Fruit fly (Drosophila melanogaster) whole organism, pupa: ENCODE measurements around the gene Sptr.

ENCODE experiments used
- CG10348 ChIP-seq: fragments of 200-800 bp; sonication (Bioruptor generic); IDR thresholded peaks from 2 replicates; pipeline ENCODE4 v1.3.6; 2022; ENCODE audit warnings: missing biosample characterization, missing genetic modification characterization
- CG13204 ChIP-seq: fragments of 200-800 bp; sonication (Bioruptor generic); optimal IDR thresholded peaks from 2 replicates; lab custom pipeline; 2018; ENCODE audit warnings: missing biosample characterization, mild to moderate bottlenecking, missing genetic modification characterization, moderate library complexity
- CG14655 ChIP-seq: fragments of 200-800 bp; sonication (Bioruptor generic); optimal IDR thresholded peaks from 3 replicates; lab custom pipeline; 2017; ENCODE audit warnings: mild to moderate bottlenecking, missing biosample characterization, missing genetic modification reagents, missing genetic modification characterization
- CG15710 ChIP-seq: fragments of 200-800 bp; sonication (Bioruptor generic); optimal IDR thresholded peaks from 2 replicates; lab custom pipeline; 2018; ENCODE audit warnings: missing biosample characterization, mild to moderate bottlenecking, missing genetic modification characterization, moderate library complexity
- CG34367 ChIP-seq: fragments of 200-800 bp; sonication (Bioruptor generic); optimal IDR thresholded peaks from 2 replicates; lab custom pipeline; 2018; ENCODE audit warnings: missing biosample characterization, mild to moderate bottlenecking, missing genetic modification characterization
- CG4496 ChIP-seq: fragments of 200-800 bp; sonication (Bioruptor generic); IDR thresholded peaks from 3 replicates; pipeline ENCODE4 v1.3.6; 2022; ENCODE audit warnings: missing biosample characterization, missing genetic modification characterization
- CG8301 ChIP-seq: fragments of 200-800 bp; sonication (Bioruptor generic); optimal IDR thresholded peaks from 2 replicates; lab custom pipeline; 2018; ENCODE audit warnings: missing biosample characterization, mild to moderate bottlenecking, missing genetic modification characterization
- CG9948 ChIP-seq: fragments of 200-800 bp; sonication (Bioruptor generic); optimal IDR thresholded peaks from 2 replicates; lab custom pipeline; 2018; ENCODE audit warnings: missing biosample characterization, mild to moderate bottlenecking, missing genetic modification characterization, moderate library complexity
- D1 ChIP-seq: fragments of 200-800 bp; sonication (Bioruptor generic); optimal IDR thresholded peaks from 2 replicates; lab custom pipeline; 2018; ENCODE audit warnings: missing biosample characterization, mild to moderate bottlenecking, missing genetic modification characterization, moderate library complexity
- EcR ChIP-seq: fragments of 200-800 bp; sonication (Bioruptor generic); optimal IDR thresholded peaks from 3 replicates; lab custom pipeline; 2019; ENCODE audit warnings: missing biosample characterization, missing genetic modification characterization, mild to moderate bottlenecking, moderate library complexity, missing genetic modification reagents
- Ets98B ChIP-seq: fragments of 200-800 bp; sonication (Bioruptor generic); IDR thresholded peaks from 2 replicates; pipeline ENCODE4 v1.3.6; 2022; ENCODE audit warnings: missing biosample characterization, missing genetic modification characterization
- Snoo ChIP-seq: fragments of 200-800 bp; sonication (Bioruptor generic); optimal IDR thresholded peaks from 3 replicates; lab custom pipeline; 2017; ENCODE audit warnings: missing biosample characterization, mild to moderate bottlenecking, missing genetic modification characterization, inconsistent platforms
- rn ChIP-seq: fragments of 200-800 bp; sonication (Bioruptor generic); IDR thresholded peaks from 2 replicates; pipeline ENCODE4 v1.3.6; 2022; ENCODE audit warnings: missing biosample characterization, missing genetic modification characterization

Gene Sptr

dm6 chrX:8415605-8416004 lies 48.6 kb downstream of the Sptr start:
- TF ChIP-seq CG34367 (tag; lab: Kevin White, UChicago): no peak
- no peak for TF ChIP-seq CG8301 (tag; lab: Kevin White, UChicago)
- no peak for TF ChIP-seq CG14655 (GFP tag; lab: Kevin White, UChicago)
- no peak for TF ChIP-seq CG13204
- no peak for TF ChIP-seq CG4496 (GFP tag; lab: Robert Waterston, UW)
- no peak for TF ChIP-seq Snoo (tag; lab: Kevin White, UChicago)
- TF ChIP-seq CG15710: no peak

dm6 chrX:8414351-8414750 lies 49.9 kb downstream of the Sptr start:
- TF ChIP-seq CG8301 (tag; lab: Kevin White, UChicago) (no peak), Snoo (tag; lab: Kevin White, UChicago) (no peak), CG10348 (no peak)

DNA sequence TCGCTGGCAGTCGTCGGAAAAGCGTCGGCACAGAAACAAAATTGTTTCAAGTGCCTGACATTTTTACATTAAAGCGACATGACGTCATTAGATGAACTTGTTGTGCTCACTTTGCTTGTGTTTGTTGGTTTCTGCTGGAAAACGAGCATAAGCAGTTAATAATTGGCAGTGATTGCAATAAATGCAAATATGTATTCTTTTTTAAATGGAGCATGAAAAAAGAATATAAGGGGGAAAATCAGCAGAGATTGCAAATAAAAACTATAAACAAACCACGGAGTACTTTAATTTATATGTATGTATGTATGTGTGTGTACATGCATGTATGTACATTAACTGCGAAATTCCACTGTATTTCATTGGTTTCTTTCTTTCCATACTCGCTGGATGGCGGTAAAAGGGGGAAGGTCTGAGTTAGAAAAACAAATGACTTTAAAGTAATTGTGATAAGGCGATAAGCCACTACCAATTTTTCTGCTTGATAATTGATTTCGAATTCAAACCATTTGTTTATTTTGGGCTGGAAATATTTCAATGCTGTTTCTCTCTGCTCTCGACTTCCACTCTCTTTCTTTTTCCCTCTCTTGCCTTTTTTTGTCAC lies 50.6 kb downstream of the Sptr start:
- TF ChIP-seq EcR (GFP tag; lab: Kevin White, UChicago) (no peak), D1 (tag; lab: Kevin White, UChicago) (no peak), CG8301 (tag; lab: Kevin White, UChicago) (no peak), CG9948 (tag; lab: Kevin White, UChicago) (no peak), Ets98B (no peak), CG10348 (no peak), rn (GFP tag; lab: Robert Waterston, UW) (no peak)
